Fruit fly (Drosophila melanogaster): ENCODE data around the gene CG18547.

DNA sequence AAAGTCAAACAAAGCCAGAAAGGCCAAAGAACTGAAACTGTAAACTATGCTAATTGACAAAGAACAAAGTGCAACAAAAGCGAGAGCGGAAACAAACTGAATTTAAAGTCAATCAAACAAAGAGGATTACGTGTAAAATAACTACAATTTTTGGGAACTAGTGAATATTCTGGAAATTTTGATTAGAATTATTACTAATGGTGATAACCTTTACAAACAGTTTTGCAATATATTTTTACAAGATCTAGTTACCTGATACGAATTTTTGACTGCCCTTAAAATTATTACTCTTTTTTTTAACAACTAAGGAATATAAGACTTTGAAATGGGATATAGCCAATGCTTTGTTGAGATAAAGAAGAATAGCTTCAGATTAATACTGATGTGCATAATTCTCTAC lies 49.2 kb downstream of the CG18547 start, which contains the start of gene CG14731:
- no peak for TF ChIP-seq CG8478 (optimal IDR thresholded peaks at IDR 0.05)
- no peak for TF ChIP-seq CTCF (optimal IDR thresholded peaks at IDR 0.05)

Data from S2 (cell line).